Worm (Caenorhabditis elegans): ENCODE data around the gene nta-1.

DNA sequence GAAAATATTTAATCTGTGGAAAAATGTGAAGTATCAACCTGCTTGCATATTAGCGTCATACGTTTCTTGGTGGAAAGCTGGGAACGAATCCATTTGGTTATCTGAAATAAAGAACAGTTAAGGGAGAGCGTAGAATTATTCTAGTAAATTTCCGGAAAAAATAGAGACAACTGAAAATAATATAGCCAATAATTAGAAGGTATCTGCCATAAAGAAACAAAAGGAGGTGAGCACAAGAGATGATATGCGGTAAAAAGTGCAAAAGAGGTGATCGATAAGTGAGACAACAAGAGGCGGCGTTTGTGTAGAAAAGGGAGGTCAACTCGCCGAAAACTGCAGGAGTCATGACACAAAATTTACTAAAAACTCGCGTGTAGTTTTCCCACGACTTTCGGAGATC, 35.8 kb upstream of the nta-1 start, which contains the start of gene T24E12.11:
- no peak for TF ChIP-seq akir-1 (GFP tag; optimal IDR thresholded peaks at IDR 0.05)
- TF ChIP-seq unc-62 (GFP tag; optimal IDR thresholded peaks at IDR 0.05) = no peak
- no peak for TF ChIP-seq ama-1 (optimal IDR thresholded peaks at IDR 0.05)
- no peak for TF ChIP-seq ama-1 (GFP tag; optimal IDR thresholded peaks at IDR 0.05)
- no peak for TF ChIP-seq C06A6.2 (GFP tag; conservative IDR thresholded peaks at IDR 0.05)
- TF ChIP-seq nhr-90 (tag; optimal IDR thresholded peaks at IDR 0.05) = no peak
- no peak for TF ChIP-seq lin-35 (GFP tag; optimal IDR thresholded peaks at IDR 0.05)
- no peak for TF ChIP-seq lin-54 (GFP tag; optimal IDR thresholded peaks at IDR 0.05)
- no peak for TF ChIP-seq let-607 (tag; optimal IDR thresholded peaks at IDR 0.05)
- no peak for TF ChIP-seq ZK185.1 (tag; optimal IDR thresholded peaks at IDR 0.05; ENCODE audit: poor library complexity, severe bottlenecking)

Measured in whole organism, young adult.